Fruit fly (Drosophila melanogaster) whole organism, embryonic: ENCODE results near the gene nesd.

Source experiments
- BEAF-32 ChIP-seq: fragments of 200-800 bp; sonication (Bioruptor generic); optimal IDR thresholded peaks from 3 replicates; lab custom pipeline; 2017; ENCODE audit warnings: missing biosample characterization, missing genetic modification characterization, mild to moderate bottlenecking, moderate library complexity, missing genetic modification reagents
- CG10209 ChIP-seq: fragments of 200-800 bp; sonication (Bioruptor generic); optimal IDR thresholded peaks from 3 replicates; lab custom pipeline; 2017; ENCODE audit warnings: missing biosample characterization, mild to moderate bottlenecking, missing genetic modification characterization, missing genetic modification reagents
- CG2712 ChIP-seq: fragments of 200-800 bp; optimal IDR thresholded peaks from 3 replicates; lab custom pipeline; 2019; ENCODE audit warnings: missing biosample characterization, mild to moderate bottlenecking, missing genetic modification characterization, moderate library complexity
- CG31365 ChIP-seq: fragments of 200-800 bp; sonication (Bioruptor generic); optimal IDR thresholded peaks from 2 replicates; lab custom pipeline; 2018; ENCODE audit warnings: missing biosample characterization, mild to moderate bottlenecking, missing genetic modification characterization
- CG4707 ChIP-seq: fragments of 200-800 bp; sonication (Bioruptor generic); optimal IDR thresholded peaks from 2 replicates; lab custom pipeline; 2018; ENCODE audit warnings: missing biosample characterization, mild to moderate bottlenecking, missing genetic modification characterization, moderate library complexity
- CG4854 ChIP-seq: fragments of 200-800 bp; sonication (Bioruptor generic); optimal IDR thresholded peaks from 2 replicates; lab custom pipeline; 2016; ENCODE audit warnings: missing biosample characterization, missing genetic modification characterization, inconsistent platforms
- CG9817 ChIP-seq: fragments of 200-800 bp; sonication (Bioruptor generic); optimal IDR thresholded peaks from 2 replicates; lab custom pipeline; 2018; ENCODE audit warnings: missing biosample characterization, mild to moderate bottlenecking, missing genetic modification characterization, moderate library complexity
- Dip3 ChIP-seq: fragments of 200-800 bp; sonication (Bioruptor generic); optimal IDR thresholded peaks from 3 replicates; lab custom pipeline; 2016; ENCODE audit warnings: missing biosample characterization, missing genetic modification characterization
- Hr39 ChIP-seq: fragments of >200 bp; optimal IDR thresholded peaks from 2 replicates; lab custom pipeline; 2017
- usp ChIP-seq: fragments of >200 bp; optimal IDR thresholded peaks from 2 replicates; lab custom pipeline; 2017; ENCODE audit warnings: missing biosample characterization, missing genetic modification characterization

- TF ChIP-seq usp, result no peak
- TF ChIP-seq CG31365, result no peak
- no peak for TF ChIP-seq CG2712 (tag; lab: Kevin White, UChicago)
- no peak for TF ChIP-seq CG9817 (tag; lab: Kevin White, UChicago)
- no peak for TF ChIP-seq CG10209 (GFP tag; lab: Kevin White, UChicago)
- TF ChIP-seq Dip3 (GFP tag; lab: Kevin White, UChicago), result no peak
- TF ChIP-seq BEAF-32, result no peak
- TF ChIP-seq CG4707, result no peak
- no peak for TF ChIP-seq CG4854
- no peak for TF ChIP-seq Hr39 (lab: Kevin White, UChicago)
Observed at dm6 chr2L:20051172-20051893, 42.4 kb upstream of the nesd start.
